Worm (Caenorhabditis elegans) whole organism, late embryonic: Measurements from ENCODE around the gene lgg-3.

Experiments
- F13H6.1 ChIP-seq: sonication (generic microtip); optimal IDR thresholded peaks from 2 replicates; lab custom pipeline; 2016; ENCODE audit warnings: missing genetic modification characterization, missing compliant biosample characterization
- ama-1 ChIP-seq: fragments of 150-350 bp; optimal IDR thresholded peaks from 2 replicates; lab custom pipeline; 2014
- ceh-9 ChIP-seq: sonication (generic microtip); optimal IDR thresholded peaks from 2 replicates; lab custom pipeline; 2016; ENCODE audit warnings: mild to moderate bottlenecking, missing genetic modification characterization, inconsistent platforms, missing compliant biosample characterization
- dve-1 ChIP-seq: sonication (generic microtip); optimal IDR thresholded peaks from 2 replicates; lab custom pipeline; 2017; ENCODE audit warnings: antibody characterized with exemption, mild to moderate bottlenecking, missing genetic modification characterization, missing compliant biosample characterization
- fkh-10 ChIP-seq: fragments of 150-350 bp; optimal IDR thresholded peaks from 2 replicates; lab custom pipeline; 2014; ENCODE audit warnings: missing biosample characterization, missing genetic modification reagents, missing genetic modification characterization
- npax-4 ChIP-seq: sonication (generic microtip); optimal IDR thresholded peaks from 2 replicates; lab custom pipeline; 2016; ENCODE audit warnings: missing genetic modification characterization, missing compliant biosample characterization
- pha-4 ChIP-seq: fragments of 150-350 bp; optimal IDR thresholded peaks from 2 replicates; lab custom pipeline; 2018; ENCODE audit warnings: missing biosample characterization, missing genetic modification reagents, missing genetic modification characterization
- tbx-7 ChIP-seq: sonication (generic microtip); optimal IDR thresholded peaks from 2 replicates; lab custom pipeline; 2016; ENCODE audit warnings: missing genotype, missing genetic modification characterization, missing compliant biosample characterization
- ztf-16 ChIP-seq: sonication (generic microtip); optimal IDR thresholded peaks from 2 replicates; lab custom pipeline; 2017; ENCODE audit warnings: missing genetic modification characterization, missing compliant biosample characterization

DNA sequence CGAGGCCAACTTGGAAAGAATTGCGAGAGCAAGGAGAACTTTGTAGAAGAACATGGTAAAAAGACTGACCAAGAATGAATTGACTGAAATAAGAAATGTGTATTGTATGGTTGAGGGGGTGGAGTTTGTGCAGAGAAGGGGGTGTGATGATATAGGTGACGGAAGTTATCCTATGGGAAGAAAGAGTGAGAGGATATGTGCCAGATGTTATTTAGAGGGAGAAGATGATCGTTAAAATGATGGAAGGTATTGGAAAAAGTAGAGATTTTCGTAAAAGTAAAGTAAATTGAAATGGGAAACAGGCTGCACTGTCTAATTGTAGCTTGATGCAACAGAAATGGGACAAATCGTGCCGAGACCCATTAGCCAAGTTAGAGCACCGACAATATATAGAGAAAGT, 40.9 kb downstream of the lgg-3 start, which contains the start of gene sdz-21:
- TF ChIP-seq dve-1 (tag; lab: Kevin White, UChicago) (no peak), ztf-16 (tag; lab: Kevin White, UChicago) (no peak), npax-4 (no peak), F13H6.1 (tag; lab: Kevin White, UChicago) (no peak), pha-4 (tag; lab: Kevin White, UChicago) (no peak), ama-1 (no peak), ceh-9 (no peak), fkh-10 (GFP tag; lab: Kevin White, UChicago) (no peak), tbx-7 (tag; lab: Kevin White, UChicago) (no peak)
